Fruit fly (Drosophila melanogaster): ENCODE measurements around the gene Cyp12e1.
A peak's percentile ranks its signal among the peaks of the same experiment; 100 is the strongest.

dm6 chr3R:10466299-10466698 is 31.7 kb downstream of the Cyp12e1 start:
- no peak for TF ChIP-seq eg (GFP tag; IDR thresholded peaks at IDR 0.05)
- peak; percentile 74 for TF ChIP-seq Met (GFP tag; optimal IDR thresholded peaks at IDR 0.05)
- peak; percentile 64 for TF ChIP-seq CG10631 (GFP tag; optimal IDR thresholded peaks at IDR 0.05)
- peak; percentile 52 for TF ChIP-seq topi (GFP tag; optimal IDR thresholded peaks at IDR 0.05)
- TF ChIP-seq achi (GFP tag; optimal IDR thresholded peaks at IDR 0.05), result peak; percentile 40
- no peak for TF ChIP-seq CG6854 (GFP tag; optimal IDR thresholded peaks at IDR 0.05)
- TF ChIP-seq Lpt (GFP tag; optimal IDR thresholded peaks at IDR 0.05), result no peak
- TF ChIP-seq Sox15 (GFP tag; optimal IDR thresholded peaks at IDR 0.05), result no peak
- TF ChIP-seq Gug (GFP tag; IDR thresholded peaks at IDR 0.05), result no peak
- peak; percentile 30 for TF ChIP-seq CG31627 (GFP tag; optimal IDR thresholded peaks at IDR 0.05)
- peak; percentile 54 for TF ChIP-seq dsx (GFP tag; optimal IDR thresholded peaks at IDR 0.05; ENCODE audit: poor library complexity, severe bottlenecking)
- TF ChIP-seq CG34406 (GFP tag; optimal IDR thresholded peaks at IDR 0.05), result no peak
